Fruit fly (Drosophila melanogaster) whole organism, adult: ENCODE measurements around the gene Tmtc1.

ENCODE experiments used
- CG11617 ChIP-seq: fragments of 200-800 bp; sonication (Bioruptor generic); optimal IDR thresholded peaks from 2 replicates; lab custom pipeline; 2017; ENCODE audit warnings: mild to moderate bottlenecking, missing biosample characterization, missing genetic modification reagents, missing genetic modification characterization
- CG12768 ChIP-seq: fragments of 200-800 bp; sonication (Bioruptor generic); optimal IDR thresholded peaks from 2 replicates; lab custom pipeline; 2017; ENCODE audit warnings: missing biosample characterization, missing genetic modification characterization, mild to moderate bottlenecking, moderate library complexity, missing genetic modification reagents
- CG14711 ChIP-seq: fragments of 200-800 bp; sonication (Bioruptor generic); optimal IDR thresholded peaks from 2 replicates; lab custom pipeline; 2018; ENCODE audit warnings: missing biosample characterization, mild to moderate bottlenecking, missing genetic modification characterization, moderate library complexity
- CG1620 ChIP-seq: fragments of 200-800 bp; sonication (Bioruptor generic); optimal IDR thresholded peaks from 2 replicates; lab custom pipeline; 2016; ENCODE audit warnings: missing biosample characterization, missing genetic modification characterization
- CG33017 ChIP-seq: fragments of 200-800 bp; sonication (Bioruptor generic); optimal IDR thresholded peaks from 2 replicates; lab custom pipeline; 2018; ENCODE audit warnings: missing biosample characterization, mild to moderate bottlenecking, missing genetic modification characterization, moderate library complexity
- CG5204 ChIP-seq: fragments of 200-800 bp; sonication (Bioruptor generic); optimal IDR thresholded peaks from 2 replicates; lab custom pipeline; 2016; ENCODE audit warnings: missing biosample characterization, missing genetic modification characterization
- CG7045 ChIP-seq: fragments of 200-800 bp; sonication (Bioruptor generic); optimal IDR thresholded peaks from 2 replicates; lab custom pipeline; 2017; ENCODE audit warnings: missing biosample characterization, mild to moderate bottlenecking, missing genetic modification characterization
- CG7101 ChIP-seq: fragments of 200-800 bp; sonication (Bioruptor generic); optimal IDR thresholded peaks from 2 replicates; lab custom pipeline; 2018; ENCODE audit warnings: missing biosample characterization, mild to moderate bottlenecking, missing genetic modification characterization, moderate library complexity
- Crg-1 ChIP-seq: fragments of 200-800 bp; sonication (Bioruptor generic); optimal IDR thresholded peaks from 2 replicates; lab custom pipeline; 2016; ENCODE audit warnings: missing biosample characterization, missing genetic modification characterization
- Hr96 ChIP-seq: fragments of 200-800 bp; sonication (Bioruptor generic); optimal IDR thresholded peaks from 2 replicates; lab custom pipeline; 2016; ENCODE audit warnings: missing biosample characterization, missing genetic modification characterization
- bab1 ChIP-seq: fragments of 200-800 bp; sonication (Bioruptor generic); optimal IDR thresholded peaks from 3 replicates; lab custom pipeline; 2019; ENCODE audit warnings: missing biosample characterization, mild to moderate bottlenecking, missing genetic modification characterization, moderate library complexity
- kay ChIP-seq: fragments of 200-800 bp; sonication (Bioruptor generic); peaks from one replicate; lab custom pipeline; 2016; ENCODE audit warnings: missing biosample characterization, missing genetic modification characterization, borderline replicate concordance
- pad ChIP-seq: fragments of 200-800 bp; sonication (Bioruptor generic); optimal IDR thresholded peaks from 3 replicates; lab custom pipeline; 2017; ENCODE audit warnings: missing biosample characterization, missing genetic modification characterization, mild to moderate bottlenecking, moderate library complexity, missing genetic modification reagents
- toe ChIP-seq: fragments of 200-800 bp; sonication (Bioruptor generic); optimal IDR thresholded peaks from 2 replicates; lab custom pipeline; 2016; ENCODE audit warnings: missing biosample characterization, missing genetic modification characterization

DNA sequence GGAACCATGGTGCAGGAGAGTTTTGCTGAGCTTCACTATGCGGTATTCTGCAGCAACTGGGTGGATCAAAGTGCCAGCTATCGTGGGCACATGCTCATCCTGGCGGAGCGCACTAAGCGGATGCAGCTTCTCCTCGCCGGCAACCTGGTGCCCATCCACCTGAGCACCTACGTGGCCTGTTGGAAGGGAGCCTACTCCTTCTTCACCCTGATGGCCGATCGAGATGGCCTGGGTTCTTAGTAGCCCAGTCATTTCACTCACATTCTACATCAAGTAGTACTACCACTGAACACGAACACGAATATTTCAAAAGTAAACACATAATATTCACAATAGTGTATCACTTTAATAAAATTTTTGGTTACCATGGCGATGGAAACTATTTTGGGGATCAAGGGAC lies 22.4 kb upstream of the Tmtc1 start, which contains the start of gene Prosbeta4R2:
- TF ChIP-seq CG5204 (no peak), CG33017 (tag; lab: Kevin White, UChicago) (no peak), CG7101 (tag; lab: Kevin White, UChicago) (no peak), CG7045 (GFP tag; lab: Kevin White, UChicago) (no peak), pad (GFP tag; lab: Kevin White, UChicago) (no peak), kay (GFP tag; lab: Kevin White, UChicago) (no peak), bab1 (no peak), CG14711 (tag; lab: Kevin White, UChicago) (no peak), CG1620 (GFP tag; lab: Kevin White, UChicago) (no peak), toe (GFP tag; lab: Kevin White, UChicago) (no peak), Hr96 (no peak), CG11617 (no peak), Crg-1 (no peak), CG12768 (GFP tag; lab: Kevin White, UChicago) (no peak)
